Fruit fly (Drosophila melanogaster): ENCODE data around the gene Mco3.

Mco3 gene

dm6 chr3R:25880198-25880970 lies 16.9 kb upstream of the Mco3 start (continued):
- TF ChIP-seq Dip3 (GFP tag; optimal IDR thresholded peaks at IDR 0.05) = no peak
- TF ChIP-seq ERR (GFP tag; optimal IDR thresholded peaks at IDR 0.05) = no peak
- no peak for TF ChIP-seq kni (GFP tag; optimal IDR thresholded peaks at IDR 0.05)
- peak; percentile 44 for TF ChIP-seq gcm (GFP tag; optimal IDR thresholded peaks at IDR 0.05)
- peak; percentile 22 for TF ChIP-seq lilli (GFP tag; optimal IDR thresholded peaks at IDR 0.05)
- peak; percentile 55; the same call in 1 of the 2 replicates for TF ChIP-seq ranshi (GFP tag; IDR thresholded peaks at IDR 0.05)
- TF ChIP-seq gt (GFP tag; IDR thresholded peaks at IDR 0.05) = no peak
- TF ChIP-seq Hr39 (optimal IDR thresholded peaks at IDR 0.05) = no peak
- no peak for TF ChIP-seq ewg (GFP tag; optimal IDR thresholded peaks at IDR 0.05)
- TF ChIP-seq E2f1 (GFP tag; IDR thresholded peaks at IDR 0.05) = peak; percentile 35; the same call in 1 of the 2 replicates
- TF ChIP-seq YL-1 (GFP tag; optimal IDR thresholded peaks at IDR 0.05) = no peak
- TF ChIP-seq ems (GFP tag; optimal IDR thresholded peaks at IDR 0.05) = no peak
- peak; percentile 15 for TF ChIP-seq CG1603 (tag; optimal IDR thresholded peaks at IDR 0.05)
- TF ChIP-seq CG17612 (GFP tag; IDR thresholded peaks at IDR 0.05) = no peak
- peak; percentile 32 for TF ChIP-seq Fer3 (tag; optimal IDR thresholded peaks at IDR 0.05)
- TF ChIP-seq CG8290 (GFP tag; optimal IDR thresholded peaks at IDR 0.05) = no peak
- TF ChIP-seq CG8290 (tag; optimal IDR thresholded peaks at IDR 0.05) = peak in 1 of 2 experiments; percentile 27
- no peak for TF ChIP-seq mld (GFP tag; IDR thresholded peaks at IDR 0.05; ENCODE audit: partially characterized antibody)
- no peak for TF ChIP-seq pita (GFP tag; optimal IDR thresholded peaks at IDR 0.05)
- no peak for TF ChIP-seq H2.0 (GFP tag; IDR thresholded peaks at IDR 0.05)
- no peak for TF ChIP-seq zen (tag; optimal IDR thresholded peaks at IDR 0.05)
- TF ChIP-seq croc (GFP tag; conservative IDR thresholded peaks at IDR 0.05) = no peak; the same call in 2 of the 3 replicates
- no peak for TF ChIP-seq pfk (GFP tag; optimal IDR thresholded peaks at IDR 0.05)
- peak; percentile 15 for TF ChIP-seq Jarid2 (GFP tag; optimal IDR thresholded peaks at IDR 0.05)
- TF ChIP-seq aop (GFP tag; IDR thresholded peaks at IDR 0.05) = peak; percentile 76; the same call in 1 of the 2 replicates
- no peak for TF ChIP-seq trh (GFP tag; optimal IDR thresholded peaks at IDR 0.05)
- TF ChIP-seq CG9797 (GFP tag; optimal IDR thresholded peaks at IDR 0.05) = no peak
- TF ChIP-seq CG7987 (GFP tag; optimal IDR thresholded peaks at IDR 0.05) = no peak
- TF ChIP-seq bbx (GFP tag; IDR thresholded peaks at IDR 0.05; ENCODE audit: partially characterized antibody) = no peak
- TF ChIP-seq D19A (tag; optimal IDR thresholded peaks at IDR 0.05) = peak; percentile 50
- no peak for TF ChIP-seq CG12236 (GFP tag; optimal IDR thresholded peaks at IDR 0.05)
- TF ChIP-seq Optix (GFP tag; IDR thresholded peaks at IDR 0.05) = no peak
- peak; percentile 3 for TF ChIP-seq az2 (GFP tag; optimal IDR thresholded peaks at IDR 0.05)
- no peak for TF ChIP-seq psq (GFP tag; optimal IDR thresholded peaks at IDR 0.05)
- no peak for TF ChIP-seq tup (GFP tag; optimal IDR thresholded peaks at IDR 0.05)
- TF ChIP-seq Sox102F (GFP tag; optimal IDR thresholded peaks at IDR 0.05) = peak; percentile 64
- TF ChIP-seq Elba2 (GFP tag; optimal IDR thresholded peaks at IDR 0.05) = no peak
- 0 out of 2 replicates have a peak, but pooled peaks have one; percentile 29 for TF ChIP-seq Ptx1 (GFP tag; IDR thresholded peaks at IDR 0.05)
- peak in 1 of 2 experiments; percentile 5 for TF ChIP-seq chif (GFP tag; optimal IDR thresholded peaks at IDR 0.05)
- no peak for TF ChIP-seq cad (GFP tag; optimal IDR thresholded peaks at IDR 0.05)
- no peak for TF ChIP-seq ase (GFP tag; IDR thresholded peaks at IDR 0.05)
- no peak for TF ChIP-seq CG16779 (GFP tag; IDR thresholded peaks at IDR 0.05)
- TF ChIP-seq Nf-YA (GFP tag; IDR thresholded peaks at IDR 0.05) = no peak
- no peak for TF ChIP-seq CG33213 (GFP tag; optimal IDR thresholded peaks at IDR 0.05)
- no peak for TF ChIP-seq D19B (GFP tag; optimal IDR thresholded peaks at IDR 0.05)
- TF ChIP-seq CG7271 (tag; optimal IDR thresholded peaks at IDR 0.05) = no peak
- TF ChIP-seq CG30431 (GFP tag; optimal IDR thresholded peaks at IDR 0.05) = peak; percentile 11
- no peak for TF ChIP-seq CG7963 (GFP tag; IDR thresholded peaks at IDR 0.05; ENCODE audit: partially characterized antibody)
- no peak for TF ChIP-seq ftz-f1 (GFP tag; optimal IDR thresholded peaks at IDR 0.05)
- TF ChIP-seq CG6254 (GFP tag; optimal IDR thresholded peaks at IDR 0.05) = no peak

All from whole organism, embryonic.